Worm (Caenorhabditis elegans): ENCODE results near the gene col-108.

DNA sequence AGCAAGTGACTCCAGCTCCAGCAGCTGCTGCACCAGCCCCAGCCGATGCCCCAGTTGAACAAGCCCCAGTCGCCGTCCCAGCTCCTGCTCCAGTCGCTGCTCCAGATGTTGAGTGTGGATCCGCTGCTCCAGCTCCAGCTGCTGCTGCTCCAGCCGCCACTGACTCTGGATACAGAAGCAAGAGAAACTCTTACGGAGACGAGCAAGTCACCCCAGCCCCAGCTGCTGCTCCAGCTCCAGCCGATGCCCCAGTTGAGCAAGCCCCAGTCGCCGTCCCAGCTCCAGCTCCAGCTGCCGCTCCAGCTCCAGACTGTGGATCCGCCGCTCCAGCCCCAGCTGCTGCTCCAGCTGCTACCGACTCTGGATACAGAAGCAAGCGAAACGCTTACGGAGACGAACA is 46.8 kb upstream of the col-108 start:
- TF ChIP-seq him-1 (tag; optimal IDR thresholded peaks at IDR 0.05) (no peak), W03F9.2 (tag; optimal IDR thresholded peaks at IDR 0.05) (no peak)
